Worm (Caenorhabditis elegans): ENCODE results near the gene srsx-14.

ce11 chrIV:5582760-5583159 is 44.2 kb downstream of the srsx-14 start:
- TF ChIP-seq ZK546.5 (tag; optimal IDR thresholded peaks at IDR 0.05) (no peak), fos-1 (tag; optimal IDR thresholded peaks at IDR 0.05) (no peak), lin-39 (tag; optimal IDR thresholded peaks at IDR 0.05) (no peak), nhr-237 (tag; optimal IDR thresholded peaks at IDR 0.05) (no peak), zag-1 (tag; optimal IDR thresholded peaks at IDR 0.05) (no peak), aly-2 (tag; optimal IDR thresholded peaks at IDR 0.05) (no peak), ceh-28 (tag; optimal IDR thresholded peaks at IDR 0.05) (no peak), ama-1 (optimal IDR thresholded peaks at IDR 0.05) (no peak), nhr-11 (tag; optimal IDR thresholded peaks at IDR 0.05) (no peak), ceh-82 (tag; optimal IDR thresholded peaks at IDR 0.05) (no peak)
